Worm (Caenorhabditis elegans): ENCODE results near the gene fbxb-72.
A peak's percentile ranks its signal among the peaks of the same experiment; 100 is the strongest.

ce11 chrV:724946-725806 is 1.4 kb upstream of the fbxb-72 start:
- TF ChIP-seq ceh-9 (tag; optimal IDR thresholded peaks at IDR 0.05) (no peak), egl-27 (tag; optimal IDR thresholded peaks at IDR 0.05) (no peak), mdl-1 (tag; optimal IDR thresholded peaks at IDR 0.05) (no peak), ama-1 (optimal IDR thresholded peaks at IDR 0.05) (peak; percentile 92), R02D3.7 (tag; optimal IDR thresholded peaks at IDR 0.05) (no peak), nhr-76 (tag; optimal IDR thresholded peaks at IDR 0.05) (no peak), lsy-12 (tag; optimal IDR thresholded peaks at IDR 0.05) (no peak)

Measured in whole organism, L3 larva.